Worm (Caenorhabditis elegans) whole organism, L4 larva: ENCODE data around the gene F08D12.4.

Source experiments
- D1046.2 ChIP-seq: fragments of 200-800 bp; sonication (Bioruptor generic); IDR thresholded peaks from 2 replicates; pipeline ENCODE4 v1.3.6; 2022; ENCODE audit warnings: missing genetic modification characterization, missing compliant biosample characterization
- F44E2.7 ChIP-seq: fragments of 200-800 bp; sonication (Bioruptor generic); IDR thresholded peaks from 2 replicates; pipeline ENCODE4 v2.1.2; 2022; ENCODE audit warnings: missing genetic modification characterization, missing compliant biosample characterization
- F49E8.2 ChIP-seq: sonication (generic microtip); optimal IDR thresholded peaks from 2 replicates; lab custom pipeline; 2016; ENCODE audit warnings: missing compliant biosample characterization, mild to moderate bottlenecking, missing genetic modification characterization, borderline replicate concordance
- T20F7.1 ChIP-seq: fragments of 200-800 bp; sonication (Bioruptor generic); optimal IDR thresholded peaks from 2 replicates; lab custom pipeline; 2018; ENCODE audit warnings: mild to moderate bottlenecking, missing genetic modification characterization, missing compliant biosample characterization
- Y48G9A.11 ChIP-seq: fragments of 200-800 bp; sonication (Bioruptor generic); IDR thresholded peaks from 2 replicates; pipeline ENCODE4 v1.3.6; 2022; ENCODE audit warnings: missing genetic modification reagents, missing genetic modification characterization, missing compliant biosample characterization
- Y5F2A.4 ChIP-seq: fragments of 200-800 bp; sonication (Bioruptor generic); optimal IDR thresholded peaks from 2 replicates; lab custom pipeline; 2018; ENCODE audit warnings: mild to moderate bottlenecking, missing genetic modification characterization, missing compliant biosample characterization
- ZK337.2 ChIP-seq: fragments of 200-800 bp; sonication (Bioruptor generic); IDR thresholded peaks from 2 replicates; pipeline ENCODE4 v1.3.6; 2022; ENCODE audit warnings: missing genetic modification reagents, missing genetic modification characterization, missing compliant biosample characterization
- aha-1 ChIP-seq: fragments of 150-350 bp; peaks from one replicate; lab custom pipeline; 2014; ENCODE audit warnings: missing biosample characterization, missing genetic modification characterization
- aly-2 ChIP-seq: sonication (generic microtip); optimal IDR thresholded peaks from 2 replicates; lab custom pipeline; 2018; ENCODE audit warnings: missing biosample characterization, missing genetic modification characterization
- attf-4 ChIP-seq: sonication (generic microtip); optimal IDR thresholded peaks from 3 replicates; lab custom pipeline; 2017; ENCODE audit warnings: missing biosample characterization, missing genetic modification characterization
- ceh-82 ChIP-seq: sonication (generic microtip); optimal IDR thresholded peaks from 2 replicates; lab custom pipeline; 2017; ENCODE audit warnings: missing biosample characterization, missing genetic modification characterization
- ces-1 ChIP-seq: fragments of 150-350 bp; sonication (generic microtip); optimal IDR thresholded peaks from 4 replicates; lab custom pipeline; 2014; ENCODE audit warnings: missing biosample characterization, missing genetic modification reagents, missing genetic modification characterization
- daf-19 ChIP-seq: fragments of 200-800 bp; sonication (Bioruptor generic); conservative IDR thresholded peaks from 2 replicates; pipeline ENCODE4 v1.3.6; 2022; ENCODE audit warnings: missing genetic modification characterization, missing compliant biosample characterization
- dpl-1 ChIP-seq: fragments of 150-350 bp; optimal IDR thresholded peaks from 2 replicates; lab custom pipeline; 2014; ENCODE audit warnings: missing biosample characterization, missing genetic modification reagents, missing genetic modification characterization
- duxl-1 ChIP-seq: sonication (generic microtip); optimal IDR thresholded peaks from 2 replicates; lab custom pipeline; 2016; ENCODE audit warnings: mild to moderate bottlenecking, missing genetic modification characterization, moderate library complexity, missing compliant biosample characterization; ENCODE audit not compliant: poor library complexity
- fkh-10 ChIP-seq: fragments of 150-350 bp; optimal IDR thresholded peaks from 2 replicates; lab custom pipeline; 2014; ENCODE audit warnings: missing biosample characterization, missing genetic modification reagents, missing genetic modification characterization
- fos-1 ChIP-seq: fragments of 150-350 bp; optimal IDR thresholded peaks from 2 replicates; lab custom pipeline; 2014; ENCODE audit warnings: missing biosample characterization, missing genetic modification characterization
- hlh-30 ChIP-seq: sonication (generic microtip); optimal IDR thresholded peaks from 2 replicates; lab custom pipeline; 2017; ENCODE audit warnings: antibody characterized with exemption, mild to moderate bottlenecking, missing genetic modification characterization, missing compliant biosample characterization; ENCODE audit not compliant: insufficient read depth
- hmg-1.1 ChIP-seq: fragments of 200-800 bp; sonication (Bioruptor generic); IDR thresholded peaks from 2 replicates; pipeline ENCODE4 v1.3.6; 2022; ENCODE audit warnings: missing genetic modification reagents, missing genetic modification characterization, missing compliant biosample characterization
- jun-1 ChIP-seq: fragments of 150-350 bp; optimal IDR thresholded peaks from 2 replicates; lab custom pipeline; 2014; ENCODE audit warnings: missing biosample characterization, missing genetic modification reagents, missing genetic modification characterization
- lin-1 ChIP-seq: fragments of 200-800 bp; sonication (Bioruptor generic); IDR thresholded peaks from 2 replicates; pipeline ENCODE4 v1.3.6; 2022; ENCODE audit warnings: missing genetic modification reagents, missing genetic modification characterization, missing compliant biosample characterization
- lin-29 ChIP-seq: fragments of 200-800 bp; sonication (Bioruptor generic); IDR thresholded peaks from 2 replicates; pipeline ENCODE4 v1.3.6; 2022; ENCODE audit warnings: missing genetic modification reagents, missing genetic modification characterization, missing compliant biosample characterization
- lir-3 ChIP-seq: sonication (generic microtip); optimal IDR thresholded peaks from 2 replicates; lab custom pipeline; 2016; ENCODE audit warnings: mild to moderate bottlenecking, missing genetic modification characterization, missing compliant biosample characterization
- lsy-2 ChIP-seq, 2 experiments: fragments of 150-350 bp in 1 of 2; sonication (generic microtip) in 1 of 2; optimal IDR thresholded peaks; 2 replicates each; lab custom pipeline; 2014 to 2017; ENCODE audit warnings: missing biosample characterization in 2 of 2, missing genetic modification characterization in 2 of 2
- madf-9 ChIP-seq: fragments of 200-800 bp; sonication (Bioruptor generic); conservative IDR thresholded peaks from 2 replicates; pipeline ENCODE4 v1.3.6; 2022; ENCODE audit warnings: missing genetic modification reagents, missing genetic modification characterization, missing compliant biosample characterization
- mep-1 ChIP-seq: fragments of 150-350 bp; sonication (generic microtip); optimal IDR thresholded peaks from 3 replicates; lab custom pipeline; 2014; ENCODE audit warnings: missing biosample characterization, missing genetic modification characterization
- mxl-2 ChIP-seq: fragments of 200-800 bp; sonication (Bioruptor generic); conservative IDR thresholded peaks from 2 replicates; pipeline ENCODE4 v1.3.6; 2022; ENCODE audit warnings: missing genetic modification reagents, missing genetic modification characterization, missing compliant biosample characterization
- nhr-10 ChIP-seq: fragments of 150-350 bp; optimal IDR thresholded peaks from 2 replicates; lab custom pipeline; 2014; ENCODE audit warnings: missing biosample characterization, missing genetic modification characterization
- nhr-11 ChIP-seq: fragments of 150-350 bp; optimal IDR thresholded peaks from 2 replicates; lab custom pipeline; 2014; ENCODE audit warnings: missing biosample characterization, missing genetic modification characterization
- nhr-28 ChIP-seq: fragments of 150-350 bp; optimal IDR thresholded peaks from 2 replicates; lab custom pipeline; 2014; ENCODE audit warnings: missing biosample characterization, missing genetic modification characterization
- nhr-42 ChIP-seq: fragments of 200-800 bp; sonication (Bioruptor generic); IDR thresholded peaks from 2 replicates; pipeline ENCODE4 v1.3.6; 2022; ENCODE audit warnings: missing genetic modification characterization, missing compliant biosample characterization
- nhr-6 ChIP-seq: fragments of 150-350 bp; optimal IDR thresholded peaks from 2 replicates; lab custom pipeline; 2014; ENCODE audit warnings: missing biosample characterization, missing genetic modification characterization
- pha-4 ChIP-seq, 2 experiments: fragments of 150-350 bp in 1 of 2; fragments of 200-800 bp in 1 of 2; sonication (Bioruptor generic) in 1 of 2; IDR thresholded peaks in 1 of 2; optimal IDR thresholded peaks in 1 of 2; 2 replicates each; pipeline versions ENCODE4 v1.3.6 to Lab custom; 2014 to 2022; ENCODE audit warnings: missing genetic modification characterization in 2 of 2, missing genetic modification reagents in 2 of 2, missing biosample characterization in 1 of 2, missing compliant biosample characterization in 1 of 2
- php-3 ChIP-seq: fragments of 200-800 bp; sonication (Bioruptor generic); IDR thresholded peaks from 2 replicates; pipeline ENCODE4 v1.3.6; 2022; ENCODE audit warnings: missing genetic modification reagents, missing genetic modification characterization, missing compliant biosample characterization
- pqm-1 ChIP-seq: sonication (generic microtip); optimal IDR thresholded peaks from 2 replicates; lab custom pipeline; 2017; ENCODE audit warnings: missing biosample characterization, missing genetic modification characterization
- rbr-2 ChIP-seq: sonication (generic microtip); optimal IDR thresholded peaks from 2 replicates; lab custom pipeline; 2016; ENCODE audit warnings: missing genotype, missing genetic modification characterization, missing compliant biosample characterization
- skn-1 ChIP-seq: fragments of 150-350 bp; optimal IDR thresholded peaks from 2 replicates; lab custom pipeline; 2014; ENCODE audit warnings: missing biosample characterization, missing genetic modification characterization
- snpc-1.2 ChIP-seq: fragments of 200-800 bp; sonication (Bioruptor generic); IDR thresholded peaks from 2 replicates; pipeline ENCODE4 v1.3.6; 2022; ENCODE audit warnings: missing genetic modification reagents, missing genetic modification characterization, missing compliant biosample characterization
- unc-62 ChIP-seq, 3 experiments: fragments of 150-350 bp in 1 of 3; sonication (generic microtip); optimal IDR thresholded peaks in 2 of 3; peaks in 1 of 3; 1 replicate in 1 of 3; 2 replicates in 2 of 3; lab custom pipeline; 2014 to 2017; ENCODE audit warnings: missing biosample characterization in 3 of 3, missing genetic modification characterization in 3 of 3, missing genetic modification reagents in 3 of 3, missing genotype in 1 of 3
- zfp-3 ChIP-seq: fragments of 200-800 bp; sonication (Bioruptor generic); conservative IDR thresholded peaks from 2 replicates; pipeline ENCODE4 v1.3.6; 2022; ENCODE audit warnings: missing genetic modification reagents, missing genetic modification characterization, missing compliant biosample characterization
- zip-11 ChIP-seq: fragments of 200-800 bp; sonication (Bioruptor generic); IDR thresholded peaks from 2 replicates; pipeline ENCODE4 v1.3.6; 2022; ENCODE audit warnings: missing genetic modification characterization, missing compliant biosample characterization

Gene F08D12.4

ce11 chrII:2777846-2778245 lies at the start of gene F08D12.4:
Gene F08D12.4 (plus strand): TSS chrII:2778146.
- TF ChIP-seq lin-1 (GFP tag; lab: Robert Waterston, UW) (no peak), aly-2 (tag; lab: Kevin White, UChicago) (no peak), F44E2.7 (no peak), aha-1 (tag; lab: Kevin White, UChicago) (no peak), nhr-10 (tag; lab: Kevin White, UChicago) (no peak), hlh-30 (tag; lab: Kevin White, UChicago) (no peak), zfp-3 (no peak), lsy-2 (tag; optimal IDR thresholded peaks at IDR 0.05; lab: Kevin White, UChicago) (no peak), mxl-2 (no peak), nhr-11 (tag; lab: Kevin White, UChicago) (no peak), mep-1 (tag; lab: Kevin White, UChicago) (no peak), dpl-1 (no peak), attf-4 (no peak), ZK337.2 (GFP tag; lab: Robert Waterston, UW) (no peak), Y5F2A.4 (no peak)

DNA sequence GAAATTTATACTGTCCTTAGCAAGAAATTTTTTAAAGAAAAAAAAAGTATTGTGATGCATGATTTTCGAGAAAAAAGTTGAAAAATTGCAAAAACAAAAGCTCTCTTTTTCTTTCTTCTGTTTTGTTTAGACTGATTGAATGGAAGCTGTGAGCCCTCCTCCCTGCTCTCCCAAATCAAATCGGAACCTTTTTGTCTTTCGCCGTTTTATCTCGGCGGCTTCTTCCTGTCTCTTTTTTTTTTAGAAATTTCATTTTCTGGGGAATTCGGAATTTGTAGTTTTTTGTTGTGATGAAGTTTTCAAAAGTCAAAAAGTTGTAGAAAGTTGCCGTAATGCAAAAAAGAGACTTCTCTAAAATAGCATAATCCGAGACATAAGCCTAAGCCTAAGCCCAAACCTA lies 47.3 kb upstream of the F08D12.4 start:
- TF ChIP-seq skn-1 (tag; lab: Kevin White, UChicago) (no peak), fkh-10 (GFP tag; lab: Kevin White, UChicago) (peak; percentile 6), fos-1 (tag; lab: Kevin White, UChicago) (no peak), madf-9 (GFP tag; lab: Robert Waterston, UW) (no peak), nhr-6 (tag; lab: Kevin White, UChicago) (no peak), F49E8.2 (tag; lab: Kevin White, UChicago) (no peak), ceh-82 (tag; lab: Kevin White, UChicago) (no peak), ces-1 (GFP tag; lab: Kevin White, UChicago) (peak; percentile 8), daf-19 (no peak), unc-62 (GFP tag; optimal IDR thresholded peaks at IDR 0.05 in 1 of 2; lab: Kevin White, UChicago) (peak in 1 of 2 experiments; percentile 56), unc-62 (tag; optimal IDR thresholded peaks at IDR 0.05; lab: Kevin White, UChicago) (no peak), nhr-42 (GFP tag; lab: Robert Waterston, UW) (no peak)

DNA sequence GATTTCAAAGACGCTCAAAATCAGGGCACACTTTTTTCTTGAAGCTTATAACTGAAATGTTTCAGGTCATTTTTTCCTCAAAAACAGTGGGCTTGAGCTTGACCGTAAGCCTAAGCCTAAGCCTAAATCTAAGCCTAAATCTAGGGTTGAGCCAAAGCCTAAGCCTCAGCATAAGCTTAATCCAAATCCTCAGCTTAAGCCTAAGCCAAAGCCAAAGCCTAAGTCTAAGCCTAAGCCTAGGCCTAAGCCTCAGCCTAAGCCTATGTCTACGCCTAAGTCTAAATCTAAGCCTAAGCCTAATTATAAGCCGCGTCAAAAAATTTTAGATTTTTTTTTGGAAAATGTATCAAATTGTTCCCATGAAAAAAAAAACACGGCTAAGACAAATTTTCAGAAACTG lies 43.7 kb upstream of the F08D12.4 start:
- TF ChIP-seq pqm-1 (tag; lab: Kevin White, UChicago) = no peak
- TF ChIP-seq T20F7.1 (GFP tag; lab: Kevin White, UChicago) = no peak
- no peak for TF ChIP-seq nhr-28 (tag; lab: Kevin White, UChicago)
- no peak for TF ChIP-seq lin-29 (GFP tag; lab: Robert Waterston, UW)
- TF ChIP-seq daf-19 = no peak
- no peak for TF ChIP-seq ceh-82 (tag; lab: Kevin White, UChicago)
- no peak for TF ChIP-seq pha-4 (GFP tag; IDR thresholded peaks at IDR 0.05; lab: Robert Waterston, UW)
- TF ChIP-seq pha-4 (tag; optimal IDR thresholded peaks at IDR 0.05; lab: Kevin White, UChicago) = no peak
- no peak for TF ChIP-seq hmg-1.1
- TF ChIP-seq lir-3 (tag; lab: Kevin White, UChicago) = no peak
- TF ChIP-seq mxl-2 = no peak
- no peak for TF ChIP-seq Y48G9A.11 (GFP tag; lab: Robert Waterston, UW)
- no peak for TF ChIP-seq jun-1 (tag; lab: Kevin White, UChicago)
- TF ChIP-seq aly-2 (tag; lab: Kevin White, UChicago) = no peak
- TF ChIP-seq nhr-10 (tag; lab: Kevin White, UChicago) = no peak
- no peak for TF ChIP-seq D1046.2 (GFP tag; lab: Robert Waterston, UW)
- no peak for TF ChIP-seq snpc-1.2 (GFP tag; lab: Robert Waterston, UW)
- TF ChIP-seq duxl-1 (tag; lab: Kevin White, UChicago) = no peak
- TF ChIP-seq rbr-2 (tag; lab: Kevin White, UChicago) = no peak
- TF ChIP-seq php-3 (GFP tag; lab: Robert Waterston, UW) = no peak
- no peak for TF ChIP-seq zip-11 (GFP tag; lab: Robert Waterston, UW)
- TF ChIP-seq, all 104 proteins: peak for 0
